Fruit fly (Drosophila melanogaster) whole organism, embryonic: ENCODE measurements around the gene Usp14.

Experiments
- CG10147 ChIP-seq: fragments of 200-800 bp; sonication (Bioruptor generic); optimal IDR thresholded peaks from 2 replicates; lab custom pipeline; 2019; ENCODE audit warnings: missing biosample characterization, mild to moderate bottlenecking, missing genetic modification characterization, moderate library complexity
- CG10431 ChIP-seq: fragments of 200-800 bp; sonication (Bioruptor generic); optimal IDR thresholded peaks from 3 replicates; lab custom pipeline; 2018; ENCODE audit warnings: missing biosample characterization, mild to moderate bottlenecking, missing genetic modification characterization
- CG12155 ChIP-seq: fragments of 200-800 bp; sonication (Bioruptor generic); optimal IDR thresholded peaks from 3 replicates; lab custom pipeline; 2016; ENCODE audit warnings: missing biosample characterization, missing genetic modification characterization
- CG14014 ChIP-seq: fragments of 200-800 bp; sonication (Bioruptor generic); IDR thresholded peaks from 2 replicates; pipeline ENCODE4 v1.3.6; 2022; ENCODE audit warnings: missing biosample characterization, missing genetic modification characterization
- CG14441 ChIP-seq: fragments of 200-800 bp; sonication (Bioruptor generic); IDR thresholded peaks from 2 replicates; pipeline ENCODE4 v1.3.6; 2022; ENCODE audit warnings: missing biosample characterization, missing genetic modification characterization
- CG17612 ChIP-seq: fragments of 200-800 bp; sonication (Bioruptor generic); IDR thresholded peaks from 2 replicates; pipeline ENCODE4 v1.3.6; 2022; ENCODE audit warnings: missing biosample characterization, missing genetic modification characterization
- CG1832 ChIP-seq: fragments of 200-800 bp; sonication (Bioruptor generic); optimal IDR thresholded peaks from 2 replicates; lab custom pipeline; 2017; ENCODE audit warnings: missing biosample characterization, mild to moderate bottlenecking, missing genetic modification characterization, inconsistent platforms
- CG31388 ChIP-seq: fragments of 200-800 bp; sonication (Bioruptor generic); optimal IDR thresholded peaks from 2 replicates; lab custom pipeline; 2016; ENCODE audit warnings: missing biosample characterization, missing genetic modification characterization
- CG31441 ChIP-seq: fragments of 200-800 bp; sonication (Bioruptor generic); IDR thresholded peaks from 2 replicates; pipeline ENCODE4 v1.3.6; 2022; ENCODE audit warnings: missing biosample characterization, missing genetic modification characterization
- CG32767 ChIP-seq: fragments of 200-800 bp; sonication (Bioruptor generic); IDR thresholded peaks from 2 replicates; pipeline ENCODE4 v1.3.6; 2022; ENCODE audit warnings: missing biosample characterization, missing genetic modification characterization
- CG3281 ChIP-seq: fragments of 200-800 bp; sonication (Bioruptor generic); optimal IDR thresholded peaks from 3 replicates; lab custom pipeline; 2017; ENCODE audit warnings: missing biosample characterization, mild to moderate bottlenecking, missing genetic modification characterization
- CG42726 ChIP-seq: fragments of 200-800 bp; sonication (Bioruptor generic); IDR thresholded peaks from 2 replicates; pipeline ENCODE4 v1.3.6; 2022; ENCODE audit warnings: missing biosample characterization, missing genetic modification characterization; ENCODE audit not compliant: partially characterized antibody
- CG6765 ChIP-seq: fragments of 200-800 bp; sonication (Bioruptor generic); optimal IDR thresholded peaks from 3 replicates; lab custom pipeline; 2017; ENCODE audit warnings: missing biosample characterization, mild to moderate bottlenecking, missing genetic modification characterization
- CG8359 ChIP-seq: fragments of 200-800 bp; sonication (Bioruptor generic); optimal IDR thresholded peaks from 2 replicates; lab custom pipeline; 2017; ENCODE audit warnings: missing biosample characterization, mild to moderate bottlenecking, missing genetic modification characterization, borderline replicate concordance
- CG8388 ChIP-seq: fragments of 200-800 bp; sonication (Bioruptor generic); optimal IDR thresholded peaks from 2 replicates; lab custom pipeline; 2019; ENCODE audit warnings: missing biosample characterization, mild to moderate bottlenecking, missing genetic modification characterization, moderate library complexity
- CG9797 ChIP-seq: fragments of 200-800 bp; sonication (Bioruptor generic); optimal IDR thresholded peaks from 3 replicates; lab custom pipeline; 2018; ENCODE audit warnings: missing biosample characterization, mild to moderate bottlenecking, missing genetic modification characterization
- CoRest ChIP-seq: fragments of 200-800 bp; sonication (Bioruptor generic); optimal IDR thresholded peaks from 3 replicates; lab custom pipeline; 2018; ENCODE audit warnings: missing biosample characterization, mild to moderate bottlenecking, missing genetic modification characterization, moderate library complexity
- D ChIP-seq, 2 experiments: fragments of 200-800 bp in 1 of 2; fragments of >200 bp in 1 of 2; sonication (Bioruptor generic) in 1 of 2; optimal IDR thresholded peaks; 2 replicates in 1 of 2; 3 replicates in 1 of 2; lab custom pipeline; 2017; ENCODE audit warnings: mild to moderate bottlenecking in 1 of 2, missing biosample characterization in 1 of 2, missing genetic modification characterization in 1 of 2, missing genetic modification reagents in 1 of 2
- Dek ChIP-seq: fragments of 200-800 bp; sonication (Bioruptor generic); optimal IDR thresholded peaks from 3 replicates; lab custom pipeline; 2019; ENCODE audit warnings: missing biosample characterization, mild to moderate bottlenecking, missing genetic modification characterization, moderate library complexity
- Dp ChIP-seq: fragments of 200-800 bp; sonication (Bioruptor generic); optimal IDR thresholded peaks from 2 replicates; lab custom pipeline; 2018; ENCODE audit warnings: missing biosample characterization, mild to moderate bottlenecking, missing genetic modification characterization, moderate library complexity
- Hr39 ChIP-seq: fragments of >200 bp; optimal IDR thresholded peaks from 2 replicates; lab custom pipeline; 2017
- Lim3 ChIP-seq: fragments of 200-800 bp; sonication (Bioruptor generic); IDR thresholded peaks from 2 replicates; pipeline ENCODE4 v1.3.6; 2022; ENCODE audit warnings: missing biosample characterization, missing genetic modification characterization
- NFAT ChIP-seq: fragments of 200-800 bp; sonication (Bioruptor generic); IDR thresholded peaks from 2 replicates; pipeline ENCODE4 v1.3.6; 2022; ENCODE audit warnings: missing biosample characterization, missing genetic modification characterization
- Nf-YA ChIP-seq: fragments of 200-800 bp; sonication (Bioruptor generic); IDR thresholded peaks from 2 replicates; pipeline ENCODE4 v1.3.6; 2022; ENCODE audit warnings: missing biosample characterization, missing genetic modification characterization
- Oli ChIP-seq: fragments of 200-800 bp; sonication (Bioruptor generic); optimal IDR thresholded peaks from 2 replicates; lab custom pipeline; 2018; ENCODE audit warnings: missing biosample characterization, mild to moderate bottlenecking, missing genetic modification characterization, moderate library complexity
- Scr ChIP-seq: fragments of 200-800 bp; sonication (Bioruptor generic); IDR thresholded peaks from 2 replicates; pipeline ENCODE4 v1.3.6; 2022; ENCODE audit warnings: missing biosample characterization, missing genetic modification characterization; ENCODE audit not compliant: partially characterized antibody
- Sry-δ ChIP-seq: fragments of 200-800 bp; sonication (Bioruptor generic); optimal IDR thresholded peaks from 2 replicates; lab custom pipeline; 2016; ENCODE audit warnings: missing biosample characterization, missing genetic modification characterization
- bcd ChIP-seq: fragments of 200-800 bp; sonication (Bioruptor generic); optimal IDR thresholded peaks from 2 replicates; lab custom pipeline; 2017; ENCODE audit warnings: missing biosample characterization, mild to moderate bottlenecking, missing genetic modification characterization
- bigmax ChIP-seq: fragments of 200-800 bp; sonication (Bioruptor generic); optimal IDR thresholded peaks from 2 replicates; lab custom pipeline; 2018; ENCODE audit warnings: missing biosample characterization, mild to moderate bottlenecking, missing genetic modification characterization
- crol ChIP-seq: fragments of 200-800 bp; sonication (Bioruptor generic); IDR thresholded peaks from 2 replicates; pipeline ENCODE4 v1.3.6; 2022; ENCODE audit warnings: missing biosample characterization, missing genetic modification characterization
- ems ChIP-seq: fragments of 200-800 bp; sonication (Bioruptor generic); optimal IDR thresholded peaks from 3 replicates; lab custom pipeline; 2016; ENCODE audit warnings: missing biosample characterization, missing genetic modification characterization
- esg ChIP-seq: fragments of 200-800 bp; sonication (Bioruptor generic); conservative IDR thresholded peaks from 2 replicates; pipeline ENCODE4 v1.3.6; 2022; ENCODE audit warnings: missing biosample characterization, missing genetic modification characterization
- fd64A ChIP-seq: fragments of 200-800 bp; sonication (Bioruptor generic); optimal IDR thresholded peaks from 3 replicates; lab custom pipeline; 2018; ENCODE audit warnings: missing biosample characterization, mild to moderate bottlenecking, missing genetic modification characterization
- gcm ChIP-seq: fragments of 200-800 bp; sonication (Bioruptor generic); optimal IDR thresholded peaks from 2 replicates; lab custom pipeline; 2019; ENCODE audit warnings: missing biosample characterization, mild to moderate bottlenecking, missing genetic modification characterization, moderate library complexity
- gcm2 ChIP-seq: fragments of 200-800 bp; sonication (Bioruptor generic); optimal IDR thresholded peaks from 2 replicates; lab custom pipeline; 2016; ENCODE audit warnings: missing biosample characterization, missing genetic modification characterization
- knrl ChIP-seq: fragments of 200-800 bp; sonication (Bioruptor generic); IDR thresholded peaks from 3 replicates; pipeline ENCODE4 v1.3.6; 2022; ENCODE audit warnings: missing biosample characterization, missing genetic modification characterization; ENCODE audit not compliant: partially characterized antibody
- lab ChIP-seq: fragments of 200-800 bp; sonication (Bioruptor generic); optimal IDR thresholded peaks from 3 replicates; lab custom pipeline; 2017; ENCODE audit warnings: missing biosample characterization, missing genetic modification characterization, mild to moderate bottlenecking, moderate library complexity, missing genetic modification reagents
- lmd ChIP-seq: fragments of 200-800 bp; sonication (Bioruptor generic); IDR thresholded peaks from 2 replicates; pipeline ENCODE4 v1.3.6; 2022; ENCODE audit warnings: missing biosample characterization, missing genetic modification characterization
- nau ChIP-seq: fragments of 200-800 bp; sonication (Bioruptor generic); optimal IDR thresholded peaks from 3 replicates; lab custom pipeline; 2017; ENCODE audit warnings: missing biosample characterization, mild to moderate bottlenecking, missing genetic modification characterization, missing genetic modification reagents
- nerfin-1 ChIP-seq: fragments of 200-800 bp; sonication (Bioruptor generic); optimal IDR thresholded peaks from 3 replicates; lab custom pipeline; 2019; ENCODE audit warnings: missing biosample characterization, mild to moderate bottlenecking, missing genetic modification characterization, moderate library complexity
- peb ChIP-seq: fragments of 200-800 bp; sonication (Bioruptor generic); IDR thresholded peaks from 2 replicates; pipeline ENCODE4 v1.3.6; 2022; ENCODE audit warnings: missing biosample characterization, missing genetic modification characterization
- psq ChIP-seq: fragments of 200-800 bp; sonication (Bioruptor generic); optimal IDR thresholded peaks from 2 replicates; lab custom pipeline; 2017; ENCODE audit warnings: missing biosample characterization, missing genetic modification characterization
- pzg ChIP-seq: fragments of 200-800 bp; sonication (Bioruptor generic); optimal IDR thresholded peaks from 3 replicates; lab custom pipeline; 2018; ENCODE audit warnings: missing biosample characterization, mild to moderate bottlenecking, missing genetic modification characterization, moderate library complexity
- ranshi ChIP-seq: fragments of 200-800 bp; sonication (Bioruptor generic); IDR thresholded peaks from 2 replicates; pipeline ENCODE4 v1.3.6; 2022; ENCODE audit warnings: missing biosample characterization, missing genetic modification characterization
- repo ChIP-seq: fragments of 200-800 bp; sonication (Bioruptor generic); optimal IDR thresholded peaks from 2 replicates; lab custom pipeline; 2016; ENCODE audit warnings: missing biosample characterization, missing genetic modification characterization
- ssp ChIP-seq: fragments of 200-800 bp; sonication (Bioruptor generic); IDR thresholded peaks from 2 replicates; pipeline ENCODE4 v1.3.6; 2022; ENCODE audit warnings: missing biosample characterization, missing genetic modification characterization
- tap ChIP-seq: fragments of 200-800 bp; optimal IDR thresholded peaks from 3 replicates; lab custom pipeline; 2019; ENCODE audit warnings: missing biosample characterization, mild to moderate bottlenecking, missing genetic modification characterization, moderate library complexity
- tll ChIP-seq, 2 experiments: fragments of 200-800 bp in 1 of 2; fragments of >200 bp in 1 of 2; sonication (Bioruptor generic) in 1 of 2; optimal IDR thresholded peaks; 2 replicates each; lab custom pipeline; 2017 to 2019; ENCODE audit warnings: missing biosample characterization in 2 of 2, missing genetic modification characterization in 2 of 2, mild to moderate bottlenecking in 1 of 2, moderate library complexity in 1 of 2
- wor ChIP-seq: fragments of 200-800 bp; sonication (Bioruptor generic); IDR thresholded peaks from 2 replicates; pipeline ENCODE4 v1.3.6; 2022; ENCODE audit warnings: missing biosample characterization, missing genetic modification characterization
- zen ChIP-seq: fragments of 200-800 bp; sonication (Bioruptor generic); optimal IDR thresholded peaks from 3 replicates; lab custom pipeline; 2018; ENCODE audit warnings: missing biosample characterization, mild to moderate bottlenecking, missing genetic modification characterization, moderate library complexity

The Usp14 gene

DNA sequence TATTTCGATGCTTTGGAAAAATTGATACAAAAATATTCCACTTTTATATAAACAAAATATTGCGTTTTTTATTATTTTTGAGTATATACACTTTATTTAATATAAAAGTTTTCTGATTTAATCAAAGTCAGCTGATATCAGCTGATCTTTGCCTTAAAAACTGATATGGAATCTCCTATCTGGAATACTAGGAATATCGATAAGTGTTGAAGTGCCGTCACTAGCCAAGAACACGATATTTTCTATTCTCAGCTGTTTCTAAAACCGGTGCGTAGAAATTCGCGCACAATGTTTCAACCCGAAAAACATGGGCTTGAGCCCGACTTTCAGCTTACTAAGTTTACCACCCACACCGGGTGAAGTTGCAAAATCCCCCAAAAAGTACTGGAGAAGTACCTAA lies 28.3 kb upstream of the Usp14 start, which contains the start of gene Sps2 (continued):
- TF ChIP-seq bcd (no peak), lab (no peak), CG42726 (GFP tag; lab: Robert Waterston, UW) (peak; percentile 20; the same call in 1 of the 2 replicates), wor (GFP tag; lab: Robert Waterston, UW) (no peak), Hr39 (lab: Kevin White, UChicago) (no peak), crol (no peak), CG8388 (GFP tag; lab: Kevin White, UChicago) (peak; percentile 51), CG32767 (GFP tag; lab: Robert Waterston, UW) (no peak), ranshi (GFP tag; lab: Robert Waterston, UW) (no peak), psq (no peak), lmd (GFP tag; lab: Robert Waterston, UW) (no peak), ssp (GFP tag; lab: Robert Waterston, UW) (peak; percentile 17; the same call in 1 of the 2 replicates), CoRest (no peak), zen (tag; lab: Kevin White, UChicago) (no peak), CG14014 (GFP tag; lab: Robert Waterston, UW) (no peak), CG31441 (GFP tag; lab: Robert Waterston, UW) (0 out of 2 replicates have a peak, but pooled peaks have one; percentile 9), NFAT (GFP tag; lab: Robert Waterston, UW) (no peak; the same call in 1 of the 2 replicates), Sry-δ (GFP tag; lab: Kevin White, UChicago) (peak; percentile 84), knrl (GFP tag; lab: Robert Waterston, UW) (peak; percentile 75; the same call in 2 of the 3 replicates), peb (GFP tag; lab: Robert Waterston, UW) (no peak), CG10431 (no peak), CG9797 (GFP tag; lab: Kevin White, UChicago) (no peak), Oli (tag; lab: Kevin White, UChicago) (no peak), Scr (GFP tag; lab: Robert Waterston, UW) (peak; percentile 82), nerfin-1 (no peak), gcm (GFP tag; lab: Kevin White, UChicago) (no peak), tap (no peak), Lim3 (GFP tag; lab: Robert Waterston, UW) (no peak), fd64A (GFP tag; lab: Kevin White, UChicago) (no peak), gcm2 (GFP tag; lab: Kevin White, UChicago) (no peak), tll (GFP tag; optimal IDR thresholded peaks at IDR 0.05; lab: Kevin White, UChicago) (peak in 1 of 2 experiments; percentile 44), CG1832 (GFP tag; lab: Kevin White, UChicago) (no peak), CG8359 (GFP tag; lab: Kevin White, UChicago) (no peak), nau (GFP tag; lab: Kevin White, UChicago) (no peak), esg (no peak), Nf-YA (no peak), CG3281 (no peak), CG31388 (GFP tag; lab: Kevin White, UChicago) (no peak), ems (no peak), Dp (GFP tag; lab: Kevin White, UChicago) (peak; percentile 18), D (optimal IDR thresholded peaks at IDR 0.05; lab: Kevin White, UChicago) (no peak), D (GFP tag; optimal IDR thresholded peaks at IDR 0.05; lab: Kevin White, UChicago) (no peak), pzg (GFP tag; lab: Kevin White, UChicago) (peak; percentile 54), repo (GFP tag; lab: Kevin White, UChicago) (no peak), CG6765 (GFP tag; lab: Kevin White, UChicago) (no peak), Dek (peak; percentile 17), CG10147 (GFP tag; lab: Kevin White, UChicago) (no peak), CG14441 (GFP tag; lab: Robert Waterston, UW) (peak; percentile 37; the same call in 1 of the 2 replicates), CG12155 (no peak), CG17612 (GFP tag; lab: Robert Waterston, UW) (no peak), bigmax (GFP tag; lab: Kevin White, UChicago) (no peak)
